Worm (Caenorhabditis elegans): ENCODE data around the gene dpf-1.

Gene dpf-1

ce11 chrV:15479825-15480224 lies 8.7 kb downstream of the dpf-1 start:
- TF ChIP-seq lin-39 (tag; optimal IDR thresholded peaks at IDR 0.05) (no peak), lin-15B (tag; optimal IDR thresholded peaks at IDR 0.05) (no peak), egl-27 (tag; optimal IDR thresholded peaks at IDR 0.05) (no peak), nhr-25 (tag; optimal IDR thresholded peaks at IDR 0.05) (no peak)

DNA sequence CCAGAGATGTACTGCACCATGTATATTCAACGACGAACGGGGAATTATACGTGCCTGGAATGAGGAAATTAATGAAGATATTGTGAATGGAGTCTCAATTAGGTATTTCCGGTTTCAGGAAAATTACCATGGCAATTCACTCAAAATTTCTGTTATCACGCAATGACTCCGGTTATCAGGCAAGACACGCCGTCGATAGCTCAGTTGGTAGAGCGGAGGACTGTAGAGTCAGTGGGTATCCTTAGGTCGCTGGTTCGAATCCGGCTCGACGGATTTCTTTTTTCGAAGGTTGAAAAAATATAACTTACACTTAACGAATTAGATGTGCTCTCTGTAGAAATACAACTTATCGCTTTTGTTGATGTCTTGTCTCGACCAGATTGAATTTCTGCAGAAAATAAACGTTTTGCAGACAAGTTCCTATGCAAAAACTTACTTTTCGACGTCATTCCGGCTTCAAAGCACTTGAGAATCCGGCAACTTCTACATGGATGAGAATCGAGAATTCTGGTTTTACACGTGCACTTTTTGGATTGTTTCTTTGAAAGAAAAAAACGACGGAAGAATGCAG lies 9.5 kb downstream of the dpf-1 start:
- TF ChIP-seq mdl-1 (tag; optimal IDR thresholded peaks at IDR 0.05) = no peak
- TF ChIP-seq ama-1 (optimal IDR thresholded peaks at IDR 0.05) = no peak
- no peak for TF ChIP-seq nhr-28 (tag; optimal IDR thresholded peaks at IDR 0.05)
- peak; percentile 1 for TF ChIP-seq pqm-1 (tag; optimal IDR thresholded peaks at IDR 0.05)
- TF ChIP-seq elt-2 (tag; optimal IDR thresholded peaks at IDR 0.05) = peak; percentile 33

ce11 chrV:15481374-15481773 lies 10.2 kb downstream of the dpf-1 start, which contains the start of gene nhr-150:
Gene nhr-150, minus strand, starts transcription at chrV:15481465.
- TF ChIP-seq elt-1 (tag; optimal IDR thresholded peaks at IDR 0.05) = peak; percentile 34
- no peak for TF ChIP-seq eor-1 (tag; optimal IDR thresholded peaks at IDR 0.05)

DNA sequence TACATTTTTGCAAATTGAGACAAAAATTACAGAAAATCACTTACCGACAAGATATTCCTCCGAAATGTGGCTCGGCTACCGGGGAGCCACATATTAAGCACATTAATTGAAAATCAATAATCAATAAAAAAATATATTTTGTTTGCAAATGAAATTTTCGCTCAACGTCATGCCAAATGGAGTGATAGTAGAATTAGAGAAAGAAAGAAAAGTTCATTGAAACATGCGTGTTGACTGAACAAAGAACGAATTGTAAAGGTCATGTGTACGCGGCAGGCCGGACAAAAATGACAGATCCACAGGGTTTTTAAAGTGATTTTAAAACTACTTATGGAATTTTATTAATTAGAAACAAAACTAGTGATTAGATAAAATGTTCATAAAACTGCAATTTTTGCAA lies 12.4 kb downstream of the dpf-1 start:
- TF ChIP-seq pha-4 (tag; optimal IDR thresholded peaks at IDR 0.05) = peak; percentile 72
- peak; percentile 25 for TF ChIP-seq elt-2 (tag; optimal IDR thresholded peaks at IDR 0.05)
- no peak for TF ChIP-seq zag-1 (tag; optimal IDR thresholded peaks at IDR 0.05)
- no peak for TF ChIP-seq nhr-76 (tag; optimal IDR thresholded peaks at IDR 0.05)
- peak; percentile 25 for TF ChIP-seq jun-1 (tag; optimal IDR thresholded peaks at IDR 0.05)
- peak; percentile 30 for TF ChIP-seq pqm-1 (tag; optimal IDR thresholded peaks at IDR 0.05)
- TF ChIP-seq daf-12 (tag; optimal IDR thresholded peaks at IDR 0.05) = no peak
- TF ChIP-seq ceh-28 (tag; optimal IDR thresholded peaks at IDR 0.05) = peak; percentile 58

DNA sequence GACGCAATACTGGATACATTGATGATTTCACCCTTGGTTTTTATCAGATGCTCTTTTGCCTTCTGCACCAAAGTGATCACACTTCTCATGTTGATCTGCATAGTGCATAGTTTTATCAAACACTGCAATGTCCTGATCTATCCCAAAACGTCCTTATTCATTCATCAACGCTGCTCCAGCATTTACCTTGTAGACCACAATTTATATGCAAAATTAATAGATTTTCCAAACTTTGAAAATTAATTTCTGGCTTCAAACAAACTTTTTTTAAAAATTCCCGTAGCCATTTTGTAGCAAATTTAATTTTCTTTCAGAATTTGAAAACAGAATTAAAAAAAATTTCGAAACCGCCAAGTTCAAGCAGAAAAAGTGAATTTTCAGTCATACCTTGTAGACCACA lies 13.4 kb downstream of the dpf-1 start, which contains the start of gene C06B8.3:
Gene C06B8.3, minus strand, starts transcription at position 101 of the 400 bp plus-strand sequence.
- TF ChIP-seq skn-1 (tag; optimal IDR thresholded peaks at IDR 0.05) (no peak), nhr-237 (tag; optimal IDR thresholded peaks at IDR 0.05) (no peak), nhr-12 (tag; optimal IDR thresholded peaks at IDR 0.05) (no peak), egl-27 (tag; optimal IDR thresholded peaks at IDR 0.05) (no peak), fkh-10 (GFP tag; optimal IDR thresholded peaks at IDR 0.05) (no peak), snpc-4 (tag; optimal IDR thresholded peaks at IDR 0.05) (no peak), ceh-28 (tag; optimal IDR thresholded peaks at IDR 0.05) (no peak), ceh-9 (tag; optimal IDR thresholded peaks at IDR 0.05) (no peak), aly-2 (tag; optimal IDR thresholded peaks at IDR 0.05) (no peak), fos-1 (tag; optimal IDR thresholded peaks at IDR 0.05) (no peak), jun-1 (tag; optimal IDR thresholded peaks at IDR 0.05) (no peak), daf-12 (tag; optimal IDR thresholded peaks at IDR 0.05) (no peak), lin-39 (tag; optimal IDR thresholded peaks at IDR 0.05) (no peak), nhr-67 (tag; optimal IDR thresholded peaks at IDR 0.05) (no peak)

- no peak for TF ChIP-seq ztf-4 (tag; optimal IDR thresholded peaks at IDR 0.05)
- TF ChIP-seq nhr-237 (tag; optimal IDR thresholded peaks at IDR 0.05) = no peak
- no peak for TF ChIP-seq tbx-2 (tag; optimal IDR thresholded peaks at IDR 0.05)
- no peak for TF ChIP-seq daf-12 (tag; optimal IDR thresholded peaks at IDR 0.05)
- no peak for TF ChIP-seq ztf-11 (tag; optimal IDR thresholded peaks at IDR 0.05)
- no peak for TF ChIP-seq nhr-12 (tag; optimal IDR thresholded peaks at IDR 0.05)
- TF ChIP-seq nhr-11 (tag; optimal IDR thresholded peaks at IDR 0.05) = no peak
- no peak for TF ChIP-seq zag-1 (tag; optimal IDR thresholded peaks at IDR 0.05)
- no peak for TF ChIP-seq aly-2 (tag; optimal IDR thresholded peaks at IDR 0.05)
- TF ChIP-seq elt-3 (tag; optimal IDR thresholded peaks at IDR 0.05) = no peak
- no peak for TF ChIP-seq egl-27 (tag; optimal IDR thresholded peaks at IDR 0.05)
- TF ChIP-seq pqm-1 (tag; optimal IDR thresholded peaks at IDR 0.05) = no peak
- TF ChIP-seq nhr-77 (tag; optimal IDR thresholded peaks at IDR 0.05) = no peak
- TF ChIP-seq skn-1 (tag; optimal IDR thresholded peaks at IDR 0.05) = no peak
- no peak for TF ChIP-seq nhr-76 (tag; optimal IDR thresholded peaks at IDR 0.05)
- no peak for TF ChIP-seq nhr-28 (tag; optimal IDR thresholded peaks at IDR 0.05)
- TF ChIP-seq pha-4 (tag; optimal IDR thresholded peaks at IDR 0.05) = no peak
These were observed 16.6 kb downstream of the dpf-1 start, which contains the start of gene srw-21 for ce11 chrV:15487764-15488163. Gene srw-21, plus strand, starts transcription at chrV:15488064.

Measured in whole organism, L3 larva.